Fruit fly (Drosophila melanogaster): Measurements from ENCODE around the gene Pop1.
A peak's percentile ranks its signal among the peaks of the same experiment; 100 is the strongest.

Pop1 gene

dm6 chrX:5646228-5646627, 23.8 kb downstream of the Pop1 start:
- TF ChIP-seq CG12104 (GFP tag; optimal IDR thresholded peaks at IDR 0.05) (no peak), shn (GFP tag; optimal IDR thresholded peaks at IDR 0.05) (no peak), CG1529 (GFP tag; optimal IDR thresholded peaks at IDR 0.05) (no peak), CG6175 (GFP tag; IDR thresholded peaks at IDR 0.05) (no peak), tup (GFP tag; optimal IDR thresholded peaks at IDR 0.05) (no peak), Hr3 (GFP tag; optimal IDR thresholded peaks at IDR 0.05) (no peak), dpn (GFP tag; optimal IDR thresholded peaks at IDR 0.05) (no peak), aop (GFP tag; IDR thresholded peaks at IDR 0.05) (no peak), CG7839 (tag; optimal IDR thresholded peaks at IDR 0.05) (no peak), CG9876 (GFP tag; optimal IDR thresholded peaks at IDR 0.05) (no peak), CG14710 (tag; optimal IDR thresholded peaks at IDR 0.05) (peak; percentile 24), CG8478 (optimal IDR thresholded peaks at IDR 0.05) (no peak), crp (GFP tag; optimal IDR thresholded peaks at IDR 0.05) (no peak), Bteb2 (GFP tag; optimal IDR thresholded peaks at IDR 0.05) (no peak), pzg (GFP tag; optimal IDR thresholded peaks at IDR 0.05) (no peak), prd (optimal IDR thresholded peaks at IDR 0.05) (no peak), prd (GFP tag; IDR thresholded peaks at IDR 0.05) (peak; percentile 18; the same call in 1 of the 3 replicates), CG13424 (tag; optimal IDR thresholded peaks at IDR 0.05) (peak; percentile 23), CG8281 (tag; optimal IDR thresholded peaks at IDR 0.05) (no peak), CG3065 (GFP tag; optimal IDR thresholded peaks at IDR 0.05) (no peak), CG15011 (GFP tag; optimal IDR thresholded peaks at IDR 0.05) (no peak), GATAe (GFP tag; conservative IDR thresholded peaks at IDR 0.05) (no peak), dysf (GFP tag; IDR thresholded peaks at IDR 0.05) (no peak), CG9215 (GFP tag; IDR thresholded peaks at IDR 0.05) (no peak), CG17912 (GFP tag; optimal IDR thresholded peaks at IDR 0.05) (no peak), CG10321 (GFP tag; IDR thresholded peaks at IDR 0.05) (no peak), CrebB (tag; optimal IDR thresholded peaks at IDR 0.05) (no peak), CG6254 (GFP tag; optimal IDR thresholded peaks at IDR 0.05) (no peak), ranshi (GFP tag; IDR thresholded peaks at IDR 0.05) (no peak), Nf-YB (GFP tag; optimal IDR thresholded peaks at IDR 0.05) (no peak), ham (GFP tag; IDR thresholded peaks at IDR 0.05) (no peak), Lhr (GFP tag; optimal IDR thresholded peaks at IDR 0.05) (no peak), dmrt11E (tag; optimal IDR thresholded peaks at IDR 0.05) (peak; percentile 49), Oaz (GFP tag; IDR thresholded peaks at IDR 0.05) (no peak), unpg (GFP tag; optimal IDR thresholded peaks at IDR 0.05) (peak; percentile 35), sens (GFP tag) (peak; percentile 93), CG13287 (GFP tag; IDR thresholded peaks at IDR 0.05; ENCODE audit: partially characterized antibody) (no peak), exex (tag; optimal IDR thresholded peaks at IDR 0.05) (no peak), Dbx (GFP tag; IDR thresholded peaks at IDR 0.05) (no peak), so (GFP tag; IDR thresholded peaks at IDR 0.05) (no peak), zen (tag; optimal IDR thresholded peaks at IDR 0.05) (no peak), CG7357 (GFP tag; IDR thresholded peaks at IDR 0.05) (no peak), sug (tag; optimal IDR thresholded peaks at IDR 0.05) (no peak), Sin3A (optimal IDR thresholded peaks at IDR 0.05) (no peak), Sry-β (GFP tag; optimal IDR thresholded peaks at IDR 0.05) (no peak), Nf-YC (tag; optimal IDR thresholded peaks at IDR 0.05) (no peak), CG12299 (tag; optimal IDR thresholded peaks at IDR 0.05) (no peak), MTF-1 (GFP tag; optimal IDR thresholded peaks at IDR 0.05; ENCODE audit: borderline replicate concordance) (no peak), CG8924 (tag; optimal IDR thresholded peaks at IDR 0.05) (peak; percentile 8), C15 (GFP tag; IDR thresholded peaks at IDR 0.05) (no peak), org-1 (GFP tag; optimal IDR thresholded peaks at IDR 0.05) (peak; percentile 1), CHES-1-like (GFP tag; optimal IDR thresholded peaks at IDR 0.05) (no peak), CG34376 (GFP tag; optimal IDR thresholded peaks at IDR 0.05) (no peak)
